Fruit fly (Drosophila melanogaster) whole organism, embryonic: Measurements from ENCODE around the gene CG42784.

ENCODE experiments used
- ATbp ChIP-seq: fragments of 200-800 bp; sonication (Bioruptor generic); optimal IDR thresholded peaks from 2 replicates; lab custom pipeline; 2017; ENCODE audit warnings: missing biosample characterization, mild to moderate bottlenecking, missing genetic modification characterization, missing genetic modification reagents
- Asciz ChIP-seq: fragments of 200-800 bp; sonication (Bioruptor generic); optimal IDR thresholded peaks from 2 replicates; lab custom pipeline; 2017; ENCODE audit warnings: missing biosample characterization, mild to moderate bottlenecking, missing genetic modification characterization, missing genetic modification reagents
- CG11456 ChIP-seq: fragments of 200-800 bp; sonication (Bioruptor generic); IDR thresholded peaks from 3 replicates; pipeline ENCODE4 v1.3.6; 2022; ENCODE audit warnings: missing biosample characterization, missing genetic modification characterization
- CG11723 ChIP-seq: fragments of 200-800 bp; sonication (Bioruptor generic); optimal IDR thresholded peaks from 2 replicates; lab custom pipeline; 2017; ENCODE audit warnings: missing biosample characterization, mild to moderate bottlenecking, missing genetic modification characterization
- CG12071 ChIP-seq: fragments of 200-800 bp; sonication (Bioruptor generic); optimal IDR thresholded peaks from 3 replicates; lab custom pipeline; 2018; ENCODE audit warnings: missing biosample characterization, mild to moderate bottlenecking, missing genetic modification characterization
- CG1233 ChIP-seq: fragments of 200-800 bp; sonication (Bioruptor generic); optimal IDR thresholded peaks from 4 replicates; lab custom pipeline; 2018; ENCODE audit warnings: missing biosample characterization, mild to moderate bottlenecking, missing genetic modification characterization
- CG13296 ChIP-seq: fragments of 200-800 bp; sonication (Bioruptor generic); optimal IDR thresholded peaks from 3 replicates; lab custom pipeline; 2018; ENCODE audit warnings: missing biosample characterization, mild to moderate bottlenecking, missing genetic modification characterization
- CG14050 ChIP-seq: fragments of 200-800 bp; sonication (Bioruptor generic); IDR thresholded peaks from 3 replicates; pipeline ENCODE4 v1.3.6; 2022; ENCODE audit warnings: missing biosample characterization, missing genetic modification characterization
- CG14860 ChIP-seq: fragments of 200-800 bp; sonication (Bioruptor generic); IDR thresholded peaks from 3 replicates; pipeline ENCODE4 v1.3.6; 2022; ENCODE audit warnings: missing biosample characterization, missing genetic modification characterization; ENCODE audit not compliant: partially characterized antibody
- CG16779 ChIP-seq: fragments of 200-800 bp; sonication (Bioruptor generic); IDR thresholded peaks from 2 replicates; pipeline ENCODE4 v1.3.6; 2022; ENCODE audit warnings: missing biosample characterization, missing genetic modification characterization
- CG3065 ChIP-seq: fragments of 200-800 bp; sonication (Bioruptor generic); optimal IDR thresholded peaks from 2 replicates; lab custom pipeline; 2016; ENCODE audit warnings: missing biosample characterization, missing genetic modification characterization
- CG31365 ChIP-seq: fragments of 200-800 bp; sonication (Bioruptor generic); optimal IDR thresholded peaks from 2 replicates; lab custom pipeline; 2018; ENCODE audit warnings: missing biosample characterization, mild to moderate bottlenecking, missing genetic modification characterization
- CG4424 ChIP-seq: fragments of 200-800 bp; sonication (Bioruptor generic); optimal IDR thresholded peaks from 3 replicates; lab custom pipeline; 2016; ENCODE audit warnings: missing biosample characterization, missing genetic modification characterization
- CG7556 ChIP-seq: fragments of 200-800 bp; sonication (Bioruptor generic); optimal IDR thresholded peaks from 2 replicates; lab custom pipeline; 2017; ENCODE audit warnings: missing biosample characterization, mild to moderate bottlenecking, missing genetic modification characterization
- CG8359 ChIP-seq: fragments of 200-800 bp; sonication (Bioruptor generic); optimal IDR thresholded peaks from 2 replicates; lab custom pipeline; 2017; ENCODE audit warnings: missing biosample characterization, mild to moderate bottlenecking, missing genetic modification characterization, borderline replicate concordance
- CG8765 ChIP-seq: fragments of 200-800 bp; sonication (Bioruptor generic); IDR thresholded peaks from 2 replicates; pipeline ENCODE4 v1.3.6; 2022; ENCODE audit warnings: missing biosample characterization, missing genetic modification characterization
- CG9797 ChIP-seq: fragments of 200-800 bp; sonication (Bioruptor generic); optimal IDR thresholded peaks from 3 replicates; lab custom pipeline; 2018; ENCODE audit warnings: missing biosample characterization, mild to moderate bottlenecking, missing genetic modification characterization
- CrebB ChIP-seq: fragments of 200-800 bp; sonication (Bioruptor generic); optimal IDR thresholded peaks from 3 replicates; lab custom pipeline; 2018; ENCODE audit warnings: missing biosample characterization, mild to moderate bottlenecking, missing genetic modification characterization
- D ChIP-seq, 2 experiments: fragments of 200-800 bp in 1 of 2; fragments of >200 bp in 1 of 2; sonication (Bioruptor generic) in 1 of 2; optimal IDR thresholded peaks; 2 replicates in 1 of 2; 3 replicates in 1 of 2; lab custom pipeline; 2017; ENCODE audit warnings: mild to moderate bottlenecking in 1 of 2, missing biosample characterization in 1 of 2, missing genetic modification characterization in 1 of 2, missing genetic modification reagents in 1 of 2
- Deaf1 ChIP-seq: fragments of 200-800 bp; optimal IDR thresholded peaks from 3 replicates; lab custom pipeline; 2019; ENCODE audit warnings: missing biosample characterization, mild to moderate bottlenecking, missing genetic modification characterization, moderate library complexity
- Dip2 ChIP-seq: fragments of 200-800 bp; sonication (Bioruptor generic); IDR thresholded peaks from 2 replicates; pipeline ENCODE4 v1.3.6; 2022; ENCODE audit warnings: missing biosample characterization, missing genetic modification characterization
- Dll ChIP-seq: fragments of 200-800 bp; sonication (Bioruptor generic); IDR thresholded peaks from 4 replicates; pipeline ENCODE4 v1.3.6; 2022; ENCODE audit warnings: missing biosample characterization, missing genetic modification characterization; ENCODE audit not compliant: partially characterized antibody
- Ets65A ChIP-seq: fragments of 200-800 bp; sonication (Bioruptor generic); peaks from one replicate; lab custom pipeline; 2016; ENCODE audit warnings: missing biosample characterization, missing genetic modification characterization
- Fer2 ChIP-seq: fragments of 200-800 bp; sonication (Bioruptor generic); optimal IDR thresholded peaks from 2 replicates; lab custom pipeline; 2018; ENCODE audit warnings: missing biosample characterization, mild to moderate bottlenecking, missing genetic modification characterization, moderate library complexity
- Hr78 ChIP-seq, 2 experiments: fragments of 200-800 bp in 1 of 2; fragments of >200 bp in 1 of 2; sonication (Bioruptor generic) in 1 of 2; optimal IDR thresholded peaks; 2 replicates each; lab custom pipeline; 2017 to 2019; ENCODE audit warnings: missing biosample characterization in 2 of 2, missing genetic modification characterization in 2 of 2, mild to moderate bottlenecking in 1 of 2, moderate library complexity in 1 of 2
- Mad ChIP-seq: fragments of 200-800 bp; sonication (Bioruptor generic); optimal IDR thresholded peaks from 2 replicates; lab custom pipeline; 2016; ENCODE audit warnings: missing biosample characterization, missing genetic modification characterization
- Nf-YC ChIP-seq: fragments of 200-800 bp; optimal IDR thresholded peaks from 3 replicates; lab custom pipeline; 2019; ENCODE audit warnings: missing biosample characterization, mild to moderate bottlenecking, missing genetic modification characterization, moderate library complexity
- Six4 ChIP-seq: fragments of 200-800 bp; sonication (Bioruptor generic); optimal IDR thresholded peaks from 2 replicates; lab custom pipeline; 2016; ENCODE audit warnings: missing biosample characterization, missing genetic modification characterization
- Stat92E ChIP-seq, 3 experiments: fragments of >200 bp in 2 of 3; fragments of 200-800 bp in 1 of 3; sonication (Bioruptor generic) in 1 of 3; optimal IDR thresholded peaks; 2 replicates each; lab custom pipeline; 2017 to 2019; ENCODE audit warnings: missing biosample characterization in 3 of 3, missing genetic modification characterization in 3 of 3, mild to moderate bottlenecking in 1 of 3, moderate library complexity in 1 of 3
- amos ChIP-seq: fragments of 200-800 bp; sonication (Bioruptor generic); IDR thresholded peaks from 2 replicates; pipeline ENCODE4 v1.3.6; 2022; ENCODE audit warnings: missing biosample characterization, missing genetic modification characterization; ENCODE audit not compliant: partially characterized antibody
- ase ChIP-seq: fragments of 200-800 bp; sonication (Bioruptor generic); IDR thresholded peaks from 3 replicates; pipeline ENCODE4 v1.3.6; 2022; ENCODE audit warnings: missing biosample characterization, missing genetic modification characterization
- br ChIP-seq: fragments of >200 bp; optimal IDR thresholded peaks from 2 replicates; lab custom pipeline; 2017
- cato ChIP-seq: fragments of 200-800 bp; sonication (Bioruptor generic); optimal IDR thresholded peaks from 2 replicates; lab custom pipeline; 2016; ENCODE audit warnings: missing biosample characterization, missing genetic modification characterization, borderline replicate concordance
- cwo ChIP-seq: fragments of 200-800 bp; sonication (Bioruptor generic); optimal IDR thresholded peaks from 3 replicates; lab custom pipeline; 2017; ENCODE audit warnings: missing biosample characterization, missing genetic modification characterization, mild to moderate bottlenecking, moderate library complexity, missing genetic modification reagents
- ftz-f1 ChIP-seq: fragments of 200-800 bp; sonication (Bioruptor generic); optimal IDR thresholded peaks from 2 replicates; lab custom pipeline; 2016; ENCODE audit warnings: missing biosample characterization, missing genetic modification characterization
- inv ChIP-seq: fragments of 200-800 bp; sonication (Bioruptor generic); IDR thresholded peaks from 2 replicates; pipeline ENCODE4 v1.3.6; 2022; ENCODE audit warnings: missing biosample characterization, missing genetic modification characterization; ENCODE audit not compliant: partially characterized antibody
- knrl ChIP-seq: fragments of 200-800 bp; sonication (Bioruptor generic); IDR thresholded peaks from 3 replicates; pipeline ENCODE4 v1.3.6; 2022; ENCODE audit warnings: missing biosample characterization, missing genetic modification characterization; ENCODE audit not compliant: partially characterized antibody
- lbe ChIP-seq: fragments of 200-800 bp; sonication (Bioruptor generic); optimal IDR thresholded peaks from 2 replicates; lab custom pipeline; 2016; ENCODE audit warnings: missing biosample characterization, mild to moderate bottlenecking, missing genetic modification characterization
- lilli ChIP-seq: fragments of 200-800 bp; sonication (Bioruptor generic); optimal IDR thresholded peaks from 3 replicates; lab custom pipeline; 2016; ENCODE audit warnings: missing biosample characterization, missing genetic modification characterization
- nau ChIP-seq: fragments of 200-800 bp; sonication (Bioruptor generic); optimal IDR thresholded peaks from 3 replicates; lab custom pipeline; 2017; ENCODE audit warnings: missing biosample characterization, mild to moderate bottlenecking, missing genetic modification characterization, missing genetic modification reagents
- pan ChIP-seq, 4 experiments: fragments of >200 bp in 3 of 4; fragments of 200-800 bp in 1 of 4; sonication (Bioruptor generic) in 1 of 4; optimal IDR thresholded peaks in 3 of 4; IDR thresholded peaks in 1 of 4; 2 replicates each; pipeline versions ENCODE4 v1.3.6 to Lab custom; 2017 to 2022; ENCODE audit warnings: missing biosample characterization in 2 of 4, missing genetic modification characterization in 2 of 4, mixed read lengths in 1 of 4
- pita ChIP-seq: fragments of 200-800 bp; sonication (Bioruptor generic); optimal IDR thresholded peaks from 2 replicates; lab custom pipeline; 2017; ENCODE audit warnings: missing biosample characterization, mild to moderate bottlenecking, missing genetic modification characterization
- pnt ChIP-seq: fragments of 200-800 bp; sonication (Bioruptor generic); optimal IDR thresholded peaks from 3 replicates; lab custom pipeline; 2016; ENCODE audit warnings: missing biosample characterization, missing genetic modification characterization
- repo ChIP-seq: fragments of 200-800 bp; sonication (Bioruptor generic); optimal IDR thresholded peaks from 2 replicates; lab custom pipeline; 2016; ENCODE audit warnings: missing biosample characterization, missing genetic modification characterization
- sim ChIP-seq: fragments of 200-800 bp; sonication (Bioruptor generic); IDR thresholded peaks from 2 replicates; pipeline ENCODE4 v1.3.6; 2022; ENCODE audit warnings: missing biosample characterization, missing genetic modification characterization
- stwl ChIP-seq: fragments of 200-800 bp; sonication (Bioruptor generic); optimal IDR thresholded peaks from 3 replicates; lab custom pipeline; 2018; ENCODE audit warnings: missing biosample characterization, mild to moderate bottlenecking, missing genetic modification characterization, moderate library complexity
- tup ChIP-seq: fragments of 200-800 bp; sonication (Bioruptor generic); optimal IDR thresholded peaks from 2 replicates; lab custom pipeline; 2016; ENCODE audit warnings: missing biosample characterization, mild to moderate bottlenecking, missing genetic modification characterization, moderate library complexity
- zen2 ChIP-seq: fragments of 200-800 bp; sonication (Bioruptor generic); IDR thresholded peaks from 3 replicates; pipeline ENCODE4 v1.3.6; 2022; ENCODE audit warnings: missing biosample characterization, missing genetic modification characterization; ENCODE audit not compliant: partially characterized antibody

The CG42784 gene

DNA sequence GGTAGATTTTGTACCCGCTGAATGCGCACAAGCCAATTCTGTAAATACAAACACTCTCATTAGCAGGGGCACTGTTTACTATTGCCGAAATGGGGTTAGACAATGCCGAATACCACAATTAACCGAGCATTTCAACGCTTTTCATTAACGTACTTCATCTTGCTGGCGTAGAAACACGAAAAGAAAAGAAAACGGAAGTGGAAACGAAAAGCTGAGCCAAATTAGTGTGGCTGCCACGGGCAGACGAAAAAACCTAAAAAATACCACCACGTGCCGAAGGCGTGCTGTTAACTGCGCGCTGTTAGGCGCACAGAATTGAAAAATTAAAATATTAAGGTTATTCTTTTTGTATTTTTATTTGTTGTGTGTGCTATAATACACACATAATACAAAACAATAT lies 20.3 kb upstream of the CG42784 start, which contains the start of gene RpL24 (continued):
- TF ChIP-seq Six4, result peak; percentile 87
- TF ChIP-seq Deaf1, result peak; percentile 64
- TF ChIP-seq cato, result peak; percentile 66
- no peak for TF ChIP-seq inv (GFP tag; lab: Robert Waterston, UW)
- TF ChIP-seq CG16779 (GFP tag; lab: Robert Waterston, UW), result peak; percentile 85
- TF ChIP-seq amos (GFP tag; lab: Robert Waterston, UW), result no peak
- peak; percentile 92 for TF ChIP-seq lbe (GFP tag; lab: Kevin White, UChicago)
- peak; percentile 96 for TF ChIP-seq CG1233 (GFP tag; lab: Kevin White, UChicago)
- peak; percentile 95 for TF ChIP-seq CG13296
- peak; percentile 85 for TF ChIP-seq CG8359 (GFP tag; lab: Kevin White, UChicago)
- TF ChIP-seq Nf-YC (tag; lab: Kevin White, UChicago), result peak; percentile 78
- TF ChIP-seq CG11723 (GFP tag; lab: Kevin White, UChicago), result peak; percentile 92
- peak; percentile 96 for TF ChIP-seq CG12071 (GFP tag; lab: Kevin White, UChicago)
- peak; percentile 79 for TF ChIP-seq stwl (tag; lab: Kevin White, UChicago)
- no peak for TF ChIP-seq br (lab: Kevin White, UChicago)
- peak in 1 of 3 experiments; percentile 72 for TF ChIP-seq Stat92E (GFP tag; optimal IDR thresholded peaks at IDR 0.05; lab: Kevin White, UChicago)
- TF ChIP-seq pnt (GFP tag; lab: Kevin White, UChicago), result peak; percentile 16
- TF ChIP-seq tup (GFP tag; lab: Kevin White, UChicago), result peak; percentile 74
- TF ChIP-seq CG7556 (GFP tag; lab: Kevin White, UChicago), result peak; percentile 71
- TF ChIP-seq repo (GFP tag; lab: Kevin White, UChicago), result peak; percentile 89
- no peak for TF ChIP-seq CG14860
- TF ChIP-seq CG11456, result peak; percentile 94
- TF ChIP-seq CG3065 (GFP tag; lab: Kevin White, UChicago), result peak; percentile 78
- peak; percentile 90 for TF ChIP-seq CG4424 (GFP tag; lab: Kevin White, UChicago)
- peak; percentile 93 for TF ChIP-seq CrebB (tag; lab: Kevin White, UChicago)
- TF ChIP-seq lilli (GFP tag; lab: Kevin White, UChicago), result peak; percentile 88
- TF ChIP-seq Fer2 (tag; lab: Kevin White, UChicago), result peak; percentile 83
- TF ChIP-seq CG14050, result peak; percentile 85
- no peak for TF ChIP-seq Dll (GFP tag; lab: Robert Waterston, UW)
- no peak for TF ChIP-seq nau
- peak; percentile 95 for TF ChIP-seq Asciz (GFP tag; lab: Kevin White, UChicago)
- peak; percentile 92 for TF ChIP-seq Mad
- TF ChIP-seq zen2 (GFP tag; lab: Robert Waterston, UW), result no peak; the same call in 2 of the 3 replicates
- no peak for TF ChIP-seq Hr78 (GFP tag; optimal IDR thresholded peaks at IDR 0.05; lab: Kevin White, UChicago)
- peak; percentile 92 for TF ChIP-seq ATbp (GFP tag; lab: Kevin White, UChicago)
- TF ChIP-seq D (optimal IDR thresholded peaks at IDR 0.05; lab: Kevin White, UChicago), result no peak
- peak; percentile 86 for TF ChIP-seq D (GFP tag; optimal IDR thresholded peaks at IDR 0.05; lab: Kevin White, UChicago)
- peak; percentile 99 for TF ChIP-seq Ets65A
- TF ChIP-seq pita, result no peak
- TF ChIP-seq Dip2 (GFP tag; lab: Robert Waterston, UW), result no peak
- peak; percentile 77 for TF ChIP-seq cwo (GFP tag; lab: Kevin White, UChicago)
- no peak for TF ChIP-seq CG8765 (GFP tag; lab: Robert Waterston, UW)
- TF ChIP-seq CG9797 (GFP tag; lab: Kevin White, UChicago), result peak; percentile 90
- TF ChIP-seq sim (GFP tag; lab: Robert Waterston, UW), result peak; percentile 85
- TF ChIP-seq CG31365 (tag; lab: Kevin White, UChicago), result peak; percentile 88
- TF ChIP-seq knrl (GFP tag; lab: Robert Waterston, UW), result no peak; the same call in 2 of the 3 replicates
- peak; percentile 76; the same call in 2 of the 3 replicates for TF ChIP-seq ase (GFP tag; lab: Robert Waterston, UW)
- peak; percentile 27 for TF ChIP-seq ftz-f1 (GFP tag; lab: Kevin White, UChicago)
- TF ChIP-seq pan (optimal IDR thresholded peaks at IDR 0.05; lab: Kevin White, UChicago), result no peak
- TF ChIP-seq pan (GFP tag; optimal IDR thresholded peaks at IDR 0.05 in 1 of 2, IDR thresholded peaks at IDR 0.05 in 1 of 2), result peak in 1 of 2 experiments; percentile 88
